Worm (Caenorhabditis elegans): ENCODE results near the gene Y38E10A.22.

Gene Y38E10A.22

DNA sequence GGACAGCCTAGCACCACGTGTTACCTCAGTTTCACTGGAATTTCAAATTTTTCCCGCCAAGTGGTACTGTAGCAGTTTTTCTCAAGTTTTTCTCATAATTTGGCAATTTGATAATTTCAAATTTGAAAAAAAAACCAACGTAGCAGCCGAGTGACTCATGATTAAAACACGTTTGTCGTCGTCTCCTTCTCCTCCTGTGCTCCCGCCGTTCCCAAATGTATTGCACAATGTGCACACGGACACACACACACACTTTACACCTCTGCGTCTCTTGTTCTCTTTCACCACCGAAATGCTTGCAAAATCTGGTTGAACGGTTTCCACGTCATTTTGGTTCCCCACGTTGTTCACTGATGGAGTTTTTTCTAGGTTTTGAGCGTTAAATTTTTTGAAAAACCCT is 13.7 kb upstream of the Y38E10A.22 start:
- TF ChIP-seq nhr-76 (tag; optimal IDR thresholded peaks at IDR 0.05) (no peak), blmp-1 (tag; optimal IDR thresholded peaks at IDR 0.05) (no peak), pqm-1 (tag; optimal IDR thresholded peaks at IDR 0.05) (no peak), xbp-1 (tag; optimal IDR thresholded peaks at IDR 0.05) (no peak), C04F5.9 (tag; optimal IDR thresholded peaks at IDR 0.05) (no peak), snu-23 (GFP tag; optimal IDR thresholded peaks at IDR 0.05) (no peak), hlh-4 (tag; optimal IDR thresholded peaks at IDR 0.05) (no peak), jun-1 (tag; optimal IDR thresholded peaks at IDR 0.05) (no peak), nhr-12 (tag; optimal IDR thresholded peaks at IDR 0.05) (no peak), tlp-1 (tag; optimal IDR thresholded peaks at IDR 0.05) (no peak), sptf-1 (tag; optimal IDR thresholded peaks at IDR 0.05) (no peak), vab-15 (tag; optimal IDR thresholded peaks at IDR 0.05) (no peak), snpc-4 (tag; optimal IDR thresholded peaks at IDR 0.05) (no peak), unc-98 (GFP tag; IDR thresholded peaks at IDR 0.05) (no peak), sox-4 (tag; optimal IDR thresholded peaks at IDR 0.05) (no peak), aha-1 (tag; optimal IDR thresholded peaks at IDR 0.05) (no peak), nhr-237 (tag; optimal IDR thresholded peaks at IDR 0.05) (no peak), elt-3 (tag; optimal IDR thresholded peaks at IDR 0.05) (no peak), ztf-4 (tag; optimal IDR thresholded peaks at IDR 0.05) (no peak)

DNA sequence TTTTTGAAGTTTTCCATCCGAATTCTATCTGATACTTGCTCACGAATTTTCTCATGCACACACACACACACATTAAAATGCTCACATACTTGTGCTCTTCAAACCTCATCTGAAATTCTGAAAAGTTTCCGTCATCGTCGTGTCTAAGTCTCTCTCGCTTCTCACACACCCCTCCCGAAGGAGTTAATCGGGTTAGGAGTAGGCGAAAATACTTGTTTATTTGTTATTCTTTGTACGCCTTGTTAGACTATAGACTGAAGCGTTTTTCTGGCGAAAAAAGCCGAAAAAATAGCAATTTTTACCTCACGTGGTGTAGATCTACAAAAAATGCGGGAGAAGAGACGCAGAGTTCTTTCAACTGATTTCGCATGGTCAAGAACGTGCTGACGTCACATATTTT is 13.3 kb upstream of the Y38E10A.22 start:
- TF ChIP-seq sox-4 (tag; optimal IDR thresholded peaks at IDR 0.05), result no peak
- peak; percentile 30 for TF ChIP-seq lin-14 (GFP tag; optimal IDR thresholded peaks at IDR 0.05)
- peak; percentile 52 for TF ChIP-seq unc-86 (tag; optimal IDR thresholded peaks at IDR 0.05)

DNA sequence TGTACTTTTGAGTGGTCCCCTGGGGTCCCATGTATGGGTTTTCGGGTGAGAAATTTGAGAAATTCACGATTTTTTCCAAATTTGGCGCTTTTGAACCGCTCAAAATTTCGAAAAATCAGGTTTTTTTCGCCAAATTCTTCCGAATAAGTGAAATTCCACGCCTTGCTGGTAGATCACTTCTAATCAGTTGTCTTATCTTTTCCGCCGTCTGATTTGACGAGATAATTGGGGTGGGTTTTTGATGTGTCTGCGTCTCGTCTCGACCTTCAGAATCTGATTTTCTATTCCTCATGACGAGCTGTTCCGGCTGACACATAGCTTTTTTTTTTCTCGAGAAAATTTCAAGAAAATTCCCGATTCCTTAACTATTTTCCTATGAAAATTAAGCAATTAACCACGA is 11.7 kb upstream of the Y38E10A.22 start:
- peak; percentile 84 for TF ChIP-seq blmp-1 (tag; optimal IDR thresholded peaks at IDR 0.05)
- TF ChIP-seq elt-2 (tag; optimal IDR thresholded peaks at IDR 0.05), result no peak
- no peak for TF ChIP-seq Y116A8C.19 (tag; optimal IDR thresholded peaks at IDR 0.05; ENCODE audit: borderline replicate concordance)
- TF ChIP-seq nhr-85 (tag), result no peak

DNA sequence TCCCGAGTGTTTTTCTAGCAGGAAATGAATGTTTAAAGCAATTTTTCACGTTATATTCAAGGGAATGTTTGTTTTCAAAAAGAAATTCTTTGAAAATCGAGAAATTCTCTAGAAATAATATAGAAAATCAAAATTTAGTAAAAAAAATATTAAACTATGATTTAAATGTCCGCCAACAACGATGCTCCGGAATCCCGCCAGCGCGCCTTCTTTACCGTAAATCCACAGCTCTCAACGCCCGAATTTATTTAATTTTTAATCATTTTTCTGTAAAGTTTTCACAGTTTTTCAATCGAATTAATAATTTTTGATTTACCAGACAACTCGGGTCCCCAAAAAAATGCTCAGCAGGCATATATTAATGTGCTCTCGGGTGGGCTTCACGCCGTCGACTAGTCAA is 2.0 kb upstream of the Y38E10A.22 start, which contains the start of the genes Y38E10A.33 and cox-10:
TSS of gene Y38E10A.33 (minus strand) at position 12 of the 400 bp plus-strand sequence.
TSS of gene cox-10 (plus strand) at position 320 of the 400 bp plus-strand sequence.
- TF ChIP-seq lin-14 (GFP tag; optimal IDR thresholded peaks at IDR 0.05) (no peak), egl-13 (tag; optimal IDR thresholded peaks at IDR 0.05) (peak; percentile 48), egl-27 (tag; optimal IDR thresholded peaks at IDR 0.05) (no peak), C04F5.9 (tag; optimal IDR thresholded peaks at IDR 0.05) (peak; percentile 14), pqm-1 (tag; optimal IDR thresholded peaks at IDR 0.05) (no peak), grh-1 (GFP tag; IDR thresholded peaks at IDR 0.05) (peak; percentile 81), fkh-8 (tag; optimal IDR thresholded peaks at IDR 0.05) (peak; percentile 12), sptf-1 (tag; optimal IDR thresholded peaks at IDR 0.05) (no peak), hlh-17 (GFP tag; optimal IDR thresholded peaks at IDR 0.05; ENCODE audit: borderline replicate concordance) (no peak), nhr-19 (GFP tag; conservative IDR thresholded peaks at IDR 0.05) (peak; percentile 84), nhr-47 (tag; optimal IDR thresholded peaks at IDR 0.05) (peak; percentile 86), fkh-4 (tag; optimal IDR thresholded peaks at IDR 0.05; ENCODE audit: borderline replicate concordance) (no peak), aly-2 (tag; optimal IDR thresholded peaks at IDR 0.05) (peak; percentile 20), Y116A8C.19 (tag; optimal IDR thresholded peaks at IDR 0.05; ENCODE audit: borderline replicate concordance) (no peak), unc-98 (GFP tag; IDR thresholded peaks at IDR 0.05) (no peak), unc-62 (GFP tag; optimal IDR thresholded peaks at IDR 0.05) (no peak), mab-9 (GFP tag; IDR thresholded peaks at IDR 0.05) (no peak), ceh-8 (GFP tag; optimal IDR thresholded peaks at IDR 0.05) (peak; percentile 11), hlh-4 (tag; optimal IDR thresholded peaks at IDR 0.05) (no peak), irx-1 (tag; optimal IDR thresholded peaks at IDR 0.05) (peak; percentile 56), isw-1 (GFP tag; IDR thresholded peaks at IDR 0.05) (peak; percentile 79), ets-5 (GFP tag; IDR thresholded peaks at IDR 0.05) (no peak), lsy-2 (tag; optimal IDR thresholded peaks at IDR 0.05) (peak; percentile 67 to 78), mdl-1 (tag; optimal IDR thresholded peaks at IDR 0.05) (no peak), alr-1 (tag; optimal IDR thresholded peaks at IDR 0.05; ENCODE audit: borderline replicate concordance) (no peak), ceh-82 (tag; optimal IDR thresholded peaks at IDR 0.05) (peak; percentile 58 to 68 (median 66)), ama-1 (optimal IDR thresholded peaks at IDR 0.05) (peak; percentile 7), nhr-90 (tag; optimal IDR thresholded peaks at IDR 0.05; ENCODE audit: poor library complexity) (peak; percentile 80), nhr-77 (tag; optimal IDR thresholded peaks at IDR 0.05) (no peak), lin-13 (GFP tag; optimal IDR thresholded peaks at IDR 0.05) (peak; percentile 53), efl-3 (GFP tag; optimal IDR thresholded peaks at IDR 0.05) (no peak)

Measured in whole organism, L1 larva.